Worm (Caenorhabditis elegans) whole organism, mixed stage, embryonic: ENCODE data around the gene efk-1.

Source experiments
- blmp-1 ChIP-seq: fragments of 150-350 bp; optimal IDR thresholded peaks from 2 replicates; lab custom pipeline; 2014; ENCODE audit warnings: missing biosample characterization, missing genetic modification characterization
- ceh-39 ChIP-seq: fragments of 150-350 bp; optimal IDR thresholded peaks from 2 replicates; lab custom pipeline; 2014; ENCODE audit warnings: missing biosample characterization, missing genetic modification characterization
- ces-1 ChIP-seq: fragments of 150-350 bp; optimal IDR thresholded peaks from 2 replicates; lab custom pipeline; 2014; ENCODE audit warnings: missing biosample characterization, missing genetic modification reagents, missing genetic modification characterization
- elt-3 ChIP-seq: fragments of 150-350 bp; optimal IDR thresholded peaks from 2 replicates; lab custom pipeline; 2014; ENCODE audit warnings: missing biosample characterization, missing genetic modification characterization
- lin-13 ChIP-seq: fragments of 150-350 bp; optimal IDR thresholded peaks from 2 replicates; lab custom pipeline; 2014; ENCODE audit warnings: missing biosample characterization, missing genetic modification characterization
- mls-2 ChIP-seq: sonication (generic microtip); optimal IDR thresholded peaks from 2 replicates; lab custom pipeline; 2016; ENCODE audit warnings: mild to moderate bottlenecking, missing genetic modification characterization, moderate library complexity, missing compliant biosample characterization
- nhr-12 ChIP-seq: fragments of 150-350 bp; optimal IDR thresholded peaks from 2 replicates; lab custom pipeline; 2014; ENCODE audit warnings: missing biosample characterization, missing genetic modification characterization
- nhr-237 ChIP-seq: fragments of 150-350 bp; optimal IDR thresholded peaks from 2 replicates; lab custom pipeline; 2014; ENCODE audit warnings: missing biosample characterization, missing genetic modification characterization
- pha-4 ChIP-seq: fragments of 150-350 bp; optimal IDR thresholded peaks from 2 replicates; lab custom pipeline; 2018; ENCODE audit warnings: missing biosample characterization, missing genetic modification reagents, missing genetic modification characterization
- sem-2 ChIP-seq: fragments of 200-800 bp; sonication (Bioruptor generic); optimal IDR thresholded peaks from 2 replicates; lab custom pipeline; 2018; ENCODE audit warnings: mild to moderate bottlenecking, missing genetic modification characterization, missing compliant biosample characterization
- snpc-4 ChIP-seq: fragments of 150-350 bp; optimal IDR thresholded peaks from 2 replicates; lab custom pipeline; 2014; ENCODE audit warnings: missing biosample characterization, missing genetic modification characterization
- sptf-1 ChIP-seq: sonication (generic microtip); optimal IDR thresholded peaks from 2 replicates; lab custom pipeline; 2017; ENCODE audit warnings: mild to moderate bottlenecking, missing genetic modification characterization, moderate library complexity, missing compliant biosample characterization
- ztf-11 ChIP-seq: fragments of 150-350 bp; optimal IDR thresholded peaks from 2 replicates; lab custom pipeline; 2014; ENCODE audit warnings: missing biosample characterization, missing genetic modification characterization

ce11 chrIII:6208984-6209383 lies 40.6 kb upstream of the efk-1 start, which contains the start of gene C23G10.1:
- TF ChIP-seq sptf-1 (tag; lab: Kevin White, UChicago) (no peak), sem-2 (GFP tag; lab: Kevin White, UChicago) (no peak), snpc-4 (no peak), blmp-1 (tag; lab: Kevin White, UChicago) (no peak), elt-3 (tag; lab: Kevin White, UChicago) (no peak), pha-4 (no peak), ztf-11 (tag; lab: Kevin White, UChicago) (no peak), nhr-12 (no peak), nhr-237 (tag; lab: Kevin White, UChicago) (no peak), ceh-39 (tag; lab: Kevin White, UChicago) (no peak), lin-13 (tag; lab: Kevin White, UChicago) (no peak), ces-1 (GFP tag; lab: Kevin White, UChicago) (no peak), mls-2 (tag; lab: Kevin White, UChicago) (no peak)
